Worm (Caenorhabditis elegans): ENCODE measurements around the gene Y14H12A.2.
A peak's percentile ranks its signal among the peaks of the same experiment; 100 is the strongest.

DNA sequence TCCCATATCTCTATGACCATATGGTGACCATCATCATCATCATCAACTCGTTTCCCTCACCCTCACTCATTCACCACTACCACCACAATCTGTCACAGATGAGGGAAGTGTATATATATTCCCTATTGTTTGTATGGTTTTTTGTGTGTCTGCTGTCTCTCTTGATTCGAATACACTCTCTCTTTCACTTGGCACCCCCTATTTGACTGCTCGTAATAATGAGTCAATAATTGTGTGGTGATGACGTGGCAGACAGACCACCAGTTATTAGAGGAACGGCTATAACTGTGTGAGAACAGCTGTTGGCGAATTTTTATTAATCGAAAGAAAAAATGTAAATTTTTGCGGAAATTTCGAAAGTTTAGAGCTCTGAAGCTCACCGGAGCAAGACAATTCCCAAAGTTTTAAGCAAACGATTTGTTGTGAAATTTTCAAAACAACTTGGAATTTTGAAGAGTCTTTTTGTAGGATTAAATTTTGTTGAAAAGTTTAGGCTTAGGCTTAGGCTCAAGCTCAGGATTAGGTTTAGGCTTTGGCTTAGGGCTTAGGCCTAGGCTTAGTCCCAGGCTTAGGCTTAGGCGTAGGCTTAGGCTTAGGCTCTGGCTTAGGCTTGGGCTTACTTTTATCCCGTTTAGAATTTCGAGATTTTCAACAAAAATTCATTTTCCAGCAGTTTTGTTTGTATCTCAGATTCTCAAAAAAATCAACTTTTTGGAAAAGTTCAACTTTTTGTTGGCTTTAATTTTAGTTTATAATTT is 31.8 kb downstream of the Y14H12A.2 start:
- TF ChIP-seq flt-1 (GFP tag; IDR thresholded peaks at IDR 0.05) (no peak), B0310.2 (tag; optimal IDR thresholded peaks at IDR 0.05) (peak; percentile 32), ama-1 (optimal IDR thresholded peaks at IDR 0.05) (no peak), sea-1 (GFP tag; conservative IDR thresholded peaks at IDR 0.05) (no peak), F13C5.2 (tag; optimal IDR thresholded peaks at IDR 0.05) (no peak), aly-1 (tag; optimal IDR thresholded peaks at IDR 0.05) (no peak), ceh-36 (tag; optimal IDR thresholded peaks at IDR 0.05) (peak; percentile 84), scrt-1 (GFP tag; IDR thresholded peaks at IDR 0.05) (no peak), hmbx-1 (tag; optimal IDR thresholded peaks at IDR 0.05) (no peak), tbx-37 (GFP tag; conservative IDR thresholded peaks at IDR 0.05) (no peak; the same call in 1 of the 2 replicates), ceh-13 (GFP tag; optimal IDR thresholded peaks at IDR 0.05) (no peak), hmg-4 (GFP tag; optimal IDR thresholded peaks at IDR 0.05) (no peak), ets-7 (tag; optimal IDR thresholded peaks at IDR 0.05) (no peak), tbx-11 (GFP tag; IDR thresholded peaks at IDR 0.05) (no peak)
